Worm (Caenorhabditis elegans): ENCODE measurements around the gene clec-50.

ce11 chrV:19745852-19746251 is 9.3 kb downstream of the clec-50 start, which contains the start of gene W04E12.5:
- TF ChIP-seq ZK185.1 (tag; optimal IDR thresholded peaks at IDR 0.05; ENCODE audit: poor library complexity, severe bottlenecking): no peak
- TF ChIP-seq hlh-12 (tag; optimal IDR thresholded peaks at IDR 0.05): no peak
- no peak for TF ChIP-seq Y67H2A.10 (GFP tag; conservative IDR thresholded peaks at IDR 0.05)

All from whole organism, young adult.